Worm (Caenorhabditis elegans) whole organism, L3 larva: Measurements from ENCODE around the gene F31E3.6.

Experiments used
- aly-2 ChIP-seq: fragments of 150-350 bp; optimal IDR thresholded peaks from 2 replicates; lab custom pipeline; 2014; ENCODE audit warnings: missing biosample characterization, missing genetic modification characterization
- ama-1 ChIP-seq: fragments of 150-350 bp; optimal IDR thresholded peaks from 2 replicates; lab custom pipeline; 2018
- elt-2 ChIP-seq: sonication (generic microtip); optimal IDR thresholded peaks from 2 replicates; lab custom pipeline; 2016; ENCODE audit warnings: missing genetic modification reagents, mild to moderate bottlenecking, missing genetic modification characterization, missing compliant biosample characterization
- fkh-10 ChIP-seq: sonication (generic microtip); optimal IDR thresholded peaks from 2 replicates; lab custom pipeline; 2017; ENCODE audit warnings: missing biosample characterization, missing genetic modification reagents, missing genetic modification characterization
- lin-39 ChIP-seq: fragments of 150-350 bp; optimal IDR thresholded peaks from 2 replicates; lab custom pipeline; 2018; ENCODE audit warnings: missing biosample characterization, missing genetic modification reagents, missing genetic modification characterization
- mdl-1 ChIP-seq: fragments of 150-350 bp; optimal IDR thresholded peaks from 2 replicates; lab custom pipeline; 2014; ENCODE audit warnings: missing biosample characterization, missing genetic modification characterization
- nhr-23 ChIP-seq: fragments of 150-350 bp; optimal IDR thresholded peaks from 2 replicates; lab custom pipeline; 2014; ENCODE audit warnings: missing biosample characterization, missing genetic modification reagents, missing genetic modification characterization
- nhr-28 ChIP-seq: fragments of 150-350 bp; optimal IDR thresholded peaks from 2 replicates; lab custom pipeline; 2014; ENCODE audit warnings: missing biosample characterization, missing genetic modification characterization
- snpc-4 ChIP-seq: fragments of 150-350 bp; optimal IDR thresholded peaks from 2 replicates; lab custom pipeline; 2014; ENCODE audit warnings: missing biosample characterization, missing genetic modification characterization

DNA sequence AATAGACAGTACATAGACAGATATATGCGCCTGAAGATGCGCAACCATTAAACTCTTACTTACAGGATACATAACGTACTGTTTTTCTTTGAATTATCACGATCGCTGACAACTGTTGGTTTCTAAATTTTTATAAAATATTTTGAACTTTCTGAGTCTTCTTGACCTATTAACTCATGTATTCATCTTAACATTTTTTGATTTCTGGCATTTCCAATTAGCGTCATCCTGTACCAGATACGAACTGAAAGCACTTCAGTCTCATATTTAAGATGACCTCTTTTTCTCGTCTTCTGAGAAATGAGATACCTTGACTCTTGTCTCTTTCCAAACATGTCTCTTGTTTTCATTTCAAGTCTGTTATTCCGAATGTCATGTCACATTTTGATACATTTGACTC lies 31.9 kb downstream of the F31E3.6 start:
- TF ChIP-seq snpc-4 (tag; lab: Kevin White, UChicago) (no peak), nhr-28 (tag; lab: Kevin White, UChicago) (no peak), mdl-1 (tag; lab: Kevin White, UChicago) (no peak), lin-39 (tag; lab: Kevin White, UChicago) (no peak), fkh-10 (GFP tag; lab: Kevin White, UChicago) (no peak), ama-1 (lab: Kevin White, UChicago) (no peak), elt-2 (tag; lab: Kevin White, UChicago) (no peak), aly-2 (tag; lab: Kevin White, UChicago) (no peak), nhr-23 (no peak)
